Fruit fly (Drosophila melanogaster) whole organism, prepupa: ENCODE data around the gene CG42637.

ENCODE experiments used
- CG3919 ChIP-seq: fragments of 200-800 bp; sonication (Bioruptor generic); optimal IDR thresholded peaks from 3 replicates; lab custom pipeline; 2016; ENCODE audit warnings: missing biosample characterization, missing genetic modification characterization
- CG6163 ChIP-seq: fragments of 200-800 bp; sonication (Bioruptor generic); IDR thresholded peaks from 3 replicates; pipeline ENCODE4 v1.3.6; 2022; ENCODE audit warnings: missing biosample characterization, missing genetic modification characterization
- CG6808 ChIP-seq: fragments of 200-800 bp; sonication (Bioruptor generic); optimal IDR thresholded peaks from 3 replicates; lab custom pipeline; 2017; ENCODE audit warnings: missing biosample characterization, missing genetic modification characterization, mild to moderate bottlenecking, moderate library complexity, missing genetic modification reagents
- CG6854 ChIP-seq: fragments of 200-800 bp; sonication (Bioruptor generic); optimal IDR thresholded peaks from 2 replicates; lab custom pipeline; 2017; ENCODE audit warnings: missing biosample characterization, mild to moderate bottlenecking, missing genetic modification characterization
- CG7368 ChIP-seq: fragments of 200-800 bp; sonication (Bioruptor generic); optimal IDR thresholded peaks from 3 replicates; lab custom pipeline; 2016; ENCODE audit warnings: missing biosample characterization, missing genetic modification characterization
- cyc ChIP-seq: fragments of 200-800 bp; sonication (Bioruptor generic); optimal IDR thresholded peaks from 3 replicates; lab custom pipeline; 2016; ENCODE audit warnings: missing biosample characterization, missing genetic modification characterization
- esn ChIP-seq: fragments of 200-800 bp; sonication (Bioruptor generic); optimal IDR thresholded peaks from 2 replicates; lab custom pipeline; 2016; ENCODE audit warnings: missing biosample characterization, mild to moderate bottlenecking, missing genetic modification characterization, moderate library complexity
- vri ChIP-seq: fragments of 200-800 bp; sonication (Bioruptor generic); optimal IDR thresholded peaks from 3 replicates; lab custom pipeline; 2016; ENCODE audit warnings: missing biosample characterization, mild to moderate bottlenecking, missing genetic modification characterization

DNA sequence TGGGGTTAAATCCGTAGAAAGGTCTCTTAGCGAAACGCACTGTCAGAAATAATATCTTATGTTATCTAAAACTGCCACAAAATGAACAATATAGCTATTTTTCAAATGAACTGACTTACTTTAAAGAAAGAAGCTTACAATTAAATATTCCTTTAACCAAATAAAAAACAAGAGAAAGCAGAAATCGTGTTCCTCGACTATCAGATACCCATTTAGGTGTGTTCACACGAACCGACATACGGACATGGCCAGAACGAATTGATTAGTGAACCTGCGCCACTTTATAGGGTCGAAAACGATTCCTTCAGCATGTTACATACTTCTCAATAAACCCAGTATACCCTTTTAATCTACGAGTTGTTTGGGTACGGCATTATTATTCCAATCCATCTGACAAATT, 109.8 kb downstream of the CG42637 start:
- TF ChIP-seq CG6808 (GFP tag; lab: Kevin White, UChicago) (no peak), CG6163 (no peak), CG7368 (GFP tag; lab: Kevin White, UChicago) (no peak), vri (GFP tag; lab: Kevin White, UChicago) (no peak), esn (GFP tag; lab: Kevin White, UChicago) (no peak), CG3919 (GFP tag; lab: Kevin White, UChicago) (no peak), CG6854 (GFP tag; lab: Kevin White, UChicago) (no peak), cyc (no peak)
